Worm (Caenorhabditis elegans) whole organism, late embryonic: ENCODE results near the gene ins-19.

Experiments used
- F13H6.1 ChIP-seq: sonication (generic microtip); optimal IDR thresholded peaks from 2 replicates; lab custom pipeline; 2016; ENCODE audit warnings: missing genetic modification characterization, missing compliant biosample characterization
- K02D7.2 ChIP-seq: sonication (generic microtip); optimal IDR thresholded peaks from 2 replicates; lab custom pipeline; 2017; ENCODE audit warnings: mild to moderate bottlenecking, missing genetic modification characterization, missing compliant biosample characterization
- ama-1 ChIP-seq: fragments of 150-350 bp; optimal IDR thresholded peaks from 2 replicates; lab custom pipeline; 2014
- ceh-14 ChIP-seq: sonication (generic microtip); optimal IDR thresholded peaks from 2 replicates; lab custom pipeline; 2016; ENCODE audit warnings: missing genotype, missing genetic modification characterization, missing compliant biosample characterization
- ceh-2 ChIP-seq: sonication (generic microtip); optimal IDR thresholded peaks from 2 replicates; lab custom pipeline; 2016; ENCODE audit warnings: missing genotype, missing genetic modification characterization, missing compliant biosample characterization
- ceh-22 ChIP-seq: sonication (generic microtip); optimal IDR thresholded peaks from 2 replicates; lab custom pipeline; 2017; ENCODE audit warnings: missing biosample characterization, missing genetic modification characterization
- ceh-24 ChIP-seq: sonication (generic microtip); optimal IDR thresholded peaks from 2 replicates; lab custom pipeline; 2016; ENCODE audit warnings: mild to moderate bottlenecking, missing genetic modification characterization, missing compliant biosample characterization
- ceh-30 ChIP-seq: fragments of 150-350 bp; optimal IDR thresholded peaks from 2 replicates; lab custom pipeline; 2014; ENCODE audit warnings: missing biosample characterization, missing genetic modification characterization
- ceh-34 ChIP-seq: sonication (generic microtip); optimal IDR thresholded peaks from 2 replicates; lab custom pipeline; 2016; ENCODE audit warnings: mild to moderate bottlenecking, missing genetic modification characterization, missing compliant biosample characterization
- ceh-45 ChIP-seq: fragments of 200-800 bp; sonication (Bioruptor generic); IDR thresholded peaks from 2 replicates; pipeline ENCODE4 v1.3.6; 2022; ENCODE audit warnings: missing genetic modification reagents, missing genetic modification characterization, missing compliant biosample characterization
- ceh-48 ChIP-seq: sonication (generic microtip); optimal IDR thresholded peaks from 2 replicates; lab custom pipeline; 2016; ENCODE audit warnings: missing genetic modification characterization, inconsistent platforms, missing compliant biosample characterization
- ceh-6 ChIP-seq: fragments of 200-800 bp; sonication (Bioruptor generic); optimal IDR thresholded peaks from 2 replicates; lab custom pipeline; 2018; ENCODE audit warnings: mild to moderate bottlenecking, missing genetic modification characterization, missing compliant biosample characterization
- ceh-9 ChIP-seq: sonication (generic microtip); optimal IDR thresholded peaks from 2 replicates; lab custom pipeline; 2016; ENCODE audit warnings: mild to moderate bottlenecking, missing genetic modification characterization, inconsistent platforms, missing compliant biosample characterization
- dmd-4 ChIP-seq: sonication (generic microtip); optimal IDR thresholded peaks from 2 replicates; lab custom pipeline; 2016; ENCODE audit warnings: borderline replicate concordance, missing genetic modification characterization, missing compliant biosample characterization
- ets-4 ChIP-seq: sonication (generic microtip); optimal IDR thresholded peaks from 2 replicates; lab custom pipeline; 2016; ENCODE audit warnings: missing genetic modification characterization, missing compliant biosample characterization
- eyg-1 ChIP-seq: sonication (generic microtip); optimal IDR thresholded peaks from 2 replicates; lab custom pipeline; 2016; ENCODE audit warnings: missing genotype, missing genetic modification characterization, missing compliant biosample characterization
- fax-1 ChIP-seq: sonication (generic microtip); optimal IDR thresholded peaks from 2 replicates; lab custom pipeline; 2016; ENCODE audit warnings: missing genotype, missing genetic modification characterization, missing compliant biosample characterization
- fkh-10 ChIP-seq: fragments of 150-350 bp; optimal IDR thresholded peaks from 2 replicates; lab custom pipeline; 2014; ENCODE audit warnings: missing biosample characterization, missing genetic modification reagents, missing genetic modification characterization
- fkh-6 ChIP-seq: sonication (generic microtip); optimal IDR thresholded peaks from 2 replicates; lab custom pipeline; 2016; ENCODE audit warnings: missing genetic modification characterization, missing compliant biosample characterization
- hlh-15 ChIP-seq: sonication (generic microtip); optimal IDR thresholded peaks from 2 replicates; lab custom pipeline; 2016; ENCODE audit warnings: missing genetic modification characterization, missing compliant biosample characterization
- hlh-30 ChIP-seq: sonication (generic microtip); optimal IDR thresholded peaks from 2 replicates; lab custom pipeline; 2017; ENCODE audit warnings: antibody characterized with exemption, missing genetic modification characterization, missing compliant biosample characterization; ENCODE audit not compliant: insufficient read depth
- hlh-6 ChIP-seq: sonication (generic microtip); optimal IDR thresholded peaks from 2 replicates; lab custom pipeline; 2016; ENCODE audit warnings: missing genotype, missing genetic modification characterization, missing compliant biosample characterization
- lim-6 ChIP-seq: sonication (generic microtip); optimal IDR thresholded peaks from 2 replicates; lab custom pipeline; 2016; ENCODE audit warnings: missing genetic modification characterization, missing compliant biosample characterization
- lin-11 ChIP-seq: fragments of 200-800 bp; sonication (Bioruptor generic); optimal IDR thresholded peaks from 2 replicates; lab custom pipeline; 2018; ENCODE audit warnings: mild to moderate bottlenecking, missing genetic modification characterization, missing compliant biosample characterization
- mec-3 ChIP-seq: sonication (generic microtip); optimal IDR thresholded peaks from 2 replicates; lab custom pipeline; 2016; ENCODE audit warnings: borderline replicate concordance, missing genetic modification characterization, missing compliant biosample characterization
- nfya-1 ChIP-seq: sonication (generic microtip); optimal IDR thresholded peaks from 2 replicates; lab custom pipeline; 2017; ENCODE audit warnings: missing genetic modification characterization, mild to moderate bottlenecking, missing compliant biosample characterization, antibody characterized with exemption, moderate library complexity
- nhr-11 ChIP-seq: fragments of 150-350 bp; optimal IDR thresholded peaks from 2 replicates; lab custom pipeline; 2014; ENCODE audit warnings: missing biosample characterization, missing genetic modification characterization
- pat-9 ChIP-seq: fragments of 200-800 bp; sonication (Bioruptor generic); optimal IDR thresholded peaks from 2 replicates; lab custom pipeline; 2018; ENCODE audit warnings: mild to moderate bottlenecking, missing genetic modification characterization, moderate library complexity, missing compliant biosample characterization
- pax-1 ChIP-seq: fragments of 150-350 bp; optimal IDR thresholded peaks from 2 replicates; lab custom pipeline; 2014; ENCODE audit warnings: missing biosample characterization, missing genetic modification characterization
- pha-2 ChIP-seq: sonication (generic microtip); optimal IDR thresholded peaks from 2 replicates; lab custom pipeline; 2017; ENCODE audit warnings: mild to moderate bottlenecking, missing genetic modification characterization, missing compliant biosample characterization
- pha-4 ChIP-seq: fragments of 150-350 bp; optimal IDR thresholded peaks from 2 replicates; lab custom pipeline; 2018; ENCODE audit warnings: missing biosample characterization, missing genetic modification reagents, missing genetic modification characterization
- pqm-1 ChIP-seq: sonication (generic microtip); optimal IDR thresholded peaks from 2 replicates; lab custom pipeline; 2016; ENCODE audit warnings: missing genetic modification characterization, missing compliant biosample characterization
- ref-2 ChIP-seq: sonication (generic microtip); optimal IDR thresholded peaks from 2 replicates; lab custom pipeline; 2016; ENCODE audit warnings: missing genetic modification characterization, missing compliant biosample characterization
- rnt-1 ChIP-seq: sonication (generic microtip); optimal IDR thresholded peaks from 2 replicates; lab custom pipeline; 2016; ENCODE audit warnings: missing genetic modification characterization, missing compliant biosample characterization
- sdc-2 ChIP-seq: sonication (generic microtip); optimal IDR thresholded peaks from 2 replicates; lab custom pipeline; 2016; ENCODE audit warnings: missing genotype, missing genetic modification characterization, missing compliant biosample characterization
- sox-2 ChIP-seq: fragments of 200-800 bp; sonication (Bioruptor generic); IDR thresholded peaks from 2 replicates; pipeline ENCODE4 v1.3.6; 2022; ENCODE audit warnings: missing genetic modification reagents, missing genetic modification characterization, missing compliant biosample characterization
- tbx-2 ChIP-seq: sonication (generic microtip); optimal IDR thresholded peaks from 2 replicates; lab custom pipeline; 2016; ENCODE audit warnings: missing genetic modification characterization, missing compliant biosample characterization
- tbx-7 ChIP-seq: sonication (generic microtip); optimal IDR thresholded peaks from 2 replicates; lab custom pipeline; 2016; ENCODE audit warnings: missing genotype, missing genetic modification characterization, missing compliant biosample characterization
- unc-3 ChIP-seq, 2 experiments: fragments of 200-800 bp in 1 of 2; sonication (Bioruptor generic) in 1 of 2; sonication (generic microtip) in 1 of 2; conservative IDR thresholded peaks in 1 of 2; optimal IDR thresholded peaks in 1 of 2; 2 replicates each; pipeline versions ENCODE4 v1.3.6 to Lab custom; 2016 to 2022; ENCODE audit warnings: missing compliant biosample characterization in 2 of 2, missing genetic modification characterization in 2 of 2, missing genetic modification reagents in 1 of 2
- unc-42 ChIP-seq: sonication (generic microtip); optimal IDR thresholded peaks from 2 replicates; lab custom pipeline; 2016; ENCODE audit warnings: missing genotype, missing genetic modification characterization, missing compliant biosample characterization
- unc-55 ChIP-seq: sonication (generic microtip); optimal IDR thresholded peaks from 2 replicates; lab custom pipeline; 2017; ENCODE audit warnings: missing biosample characterization, missing genetic modification reagents, missing genetic modification characterization
- unc-86 ChIP-seq: sonication (generic microtip); optimal IDR thresholded peaks from 2 replicates; lab custom pipeline; 2016; ENCODE audit warnings: missing genetic modification characterization, missing compliant biosample characterization

The ins-19 gene

DNA sequence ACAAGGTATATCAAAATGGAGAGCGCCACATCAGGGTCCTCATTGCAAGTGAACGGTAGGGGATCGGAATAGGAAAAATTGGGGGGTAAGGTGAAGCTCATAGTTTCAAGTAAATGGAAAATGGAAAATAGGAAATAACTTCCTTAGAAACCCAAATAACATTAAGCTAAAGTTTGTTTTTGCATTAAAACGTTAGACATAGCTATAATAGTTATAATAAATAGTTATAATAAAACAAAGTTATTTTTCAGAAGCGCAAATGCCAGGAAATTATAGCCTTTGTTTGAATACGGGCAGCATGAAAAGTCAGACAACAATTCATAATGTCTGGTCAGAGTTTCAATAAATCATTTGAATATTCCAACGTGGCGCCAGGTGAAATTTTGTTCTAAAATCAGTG is 25.7 kb downstream of the ins-19 start, which contains the start of gene srg-24:
Gene srg-24 (minus strand): TSS at position 101 of the 400 bp plus-strand sequence.
- TF ChIP-seq lim-6 (tag; lab: Kevin White, UChicago) (no peak), tbx-2 (no peak), fkh-6 (no peak), ceh-14 (tag; lab: Kevin White, UChicago) (no peak), pqm-1 (tag; lab: Kevin White, UChicago) (no peak), ceh-34 (tag; lab: Kevin White, UChicago) (no peak), ceh-9 (tag; lab: Kevin White, UChicago) (no peak), ceh-22 (tag; lab: Kevin White, UChicago) (no peak), tbx-7 (tag; lab: Kevin White, UChicago) (no peak), ama-1 (lab: Kevin White, UChicago) (no peak)
- TF ChIP-seq, all 69 proteins: peak for 0

DNA sequence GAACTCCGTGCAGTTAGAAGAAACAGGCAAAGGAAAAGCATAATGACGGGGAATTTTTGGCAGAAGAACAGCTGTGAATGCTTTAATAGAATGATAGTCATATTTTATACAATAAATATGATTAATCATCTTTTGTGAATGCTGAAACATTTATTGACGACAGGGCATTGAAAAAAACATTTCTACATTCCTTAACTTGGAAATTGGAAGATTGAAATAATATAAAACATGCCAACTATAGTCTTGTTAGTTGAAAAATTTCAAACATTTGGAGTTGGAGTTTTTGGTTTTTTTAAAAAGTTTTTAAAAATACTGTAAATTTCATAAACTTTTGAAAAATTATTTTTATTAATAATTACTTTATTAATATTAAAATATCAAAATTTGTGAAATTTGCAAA is 29.4 kb downstream of the ins-19 start, which contains the start of gene Y25C1A.14:
Gene Y25C1A.14 (minus strand): TSS at position 101 of the 400 bp plus-strand sequence.
- TF ChIP-seq fkh-10 (GFP tag; lab: Kevin White, UChicago): no peak
- TF ChIP-seq unc-55 (GFP tag; lab: Kevin White, UChicago): no peak
- TF ChIP-seq pha-4 (tag; lab: Kevin White, UChicago): no peak
- TF ChIP-seq ceh-24: no peak
- no peak for TF ChIP-seq pax-1 (tag; lab: Kevin White, UChicago)
- TF ChIP-seq, all 69 proteins: peak for 0

DNA sequence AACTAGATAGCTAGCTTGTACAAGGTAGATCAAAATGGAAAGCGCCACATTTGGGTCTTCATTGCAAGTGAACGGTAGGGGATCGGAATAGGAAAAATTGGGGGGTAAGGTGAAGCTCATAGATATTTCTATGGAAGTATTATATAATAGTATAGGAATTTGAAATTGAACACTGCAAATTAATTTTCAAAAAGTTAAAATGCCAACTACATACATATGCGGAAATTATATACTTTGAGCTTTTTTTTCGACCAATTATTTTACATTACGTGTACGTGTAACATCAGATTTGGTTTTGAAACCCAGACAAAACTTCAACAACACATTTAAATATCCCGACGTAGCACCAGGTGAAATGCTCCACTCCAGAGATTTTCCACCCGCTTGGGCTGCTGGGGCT is 30.2 kb downstream of the ins-19 start, which contains the start of gene srg-23:
Gene srg-23 (minus strand): TSS at position 101 of the 400 bp plus-strand sequence.
- TF ChIP-seq pha-4 (tag; lab: Kevin White, UChicago) (no peak), ama-1 (lab: Kevin White, UChicago) (no peak), pat-9 (tag; lab: Kevin White, UChicago) (no peak), mec-3 (no peak), nfya-1 (no peak), pha-2 (tag; lab: Kevin White, UChicago) (no peak), K02D7.2 (tag; lab: Kevin White, UChicago) (no peak), fax-1 (tag; lab: Kevin White, UChicago) (no peak), unc-42 (tag; lab: Kevin White, UChicago) (no peak), ceh-45 (no peak), ceh-2 (tag; lab: Kevin White, UChicago) (no peak), ref-2 (tag; lab: Kevin White, UChicago) (no peak), unc-3 (GFP tag; conservative IDR thresholded peaks at IDR 0.05; lab: Robert Waterston, UW) (no peak), unc-3 (tag; optimal IDR thresholded peaks at IDR 0.05; lab: Kevin White, UChicago) (no peak), unc-55 (GFP tag; lab: Kevin White, UChicago) (no peak), dmd-4 (tag; lab: Kevin White, UChicago) (no peak), sox-2 (no peak), pax-1 (tag; lab: Kevin White, UChicago) (no peak), hlh-30 (no peak), ceh-48 (tag; lab: Kevin White, UChicago) (no peak)

DNA sequence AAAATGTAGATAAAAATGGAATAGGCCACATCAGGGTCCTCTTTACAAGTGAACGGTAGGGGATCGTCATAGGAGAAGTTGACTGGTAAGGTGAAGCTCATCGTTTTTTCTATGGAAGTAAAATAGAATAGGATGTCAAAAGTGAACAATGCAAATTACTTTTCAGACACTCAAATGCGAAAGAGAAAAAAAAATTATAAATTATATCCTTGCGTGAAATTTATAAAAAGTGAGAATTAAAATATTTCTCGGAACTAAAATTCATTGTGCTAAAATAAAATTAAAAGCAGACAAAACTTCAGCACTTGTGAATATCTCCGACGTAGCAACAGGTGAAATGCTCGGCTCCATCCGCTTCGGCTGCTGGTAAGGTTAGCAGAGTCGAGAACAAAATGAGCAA is 32.9 kb downstream of the ins-19 start, which contains the start of gene srg-22:
Gene srg-22 (minus strand): TSS at position 101 of the 400 bp plus-strand sequence.
- TF ChIP-seq hlh-6 (tag; lab: Kevin White, UChicago): no peak
- no peak for TF ChIP-seq pha-2 (tag; lab: Kevin White, UChicago)

DNA sequence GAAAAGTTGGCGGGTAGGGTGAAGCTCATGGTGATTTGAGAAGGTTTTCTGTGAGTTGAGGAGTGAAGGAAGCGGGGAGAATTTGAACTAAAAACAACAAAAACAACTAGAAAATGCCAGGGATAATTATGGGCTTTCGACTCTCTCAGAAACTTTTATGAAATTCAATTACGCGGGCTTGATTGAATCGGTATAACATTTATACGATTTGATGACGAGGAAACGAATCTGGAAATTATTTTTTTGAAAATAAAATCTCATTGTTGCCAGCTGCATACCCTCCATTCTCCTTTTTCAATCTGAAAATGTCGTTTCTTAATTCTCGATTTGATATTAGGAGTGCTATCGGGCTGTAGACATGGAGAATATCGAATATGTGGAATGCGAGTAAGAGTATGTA is 35.0 kb downstream of the ins-19 start, which contains the start of gene srg-21:
Gene srg-21 (minus strand): TSS at position 101 of the 400 bp plus-strand sequence.
- TF ChIP-seq unc-86 (tag; lab: Kevin White, UChicago) (no peak), ceh-6 (GFP tag; lab: Kevin White, UChicago) (no peak), pqm-1 (tag; lab: Kevin White, UChicago) (no peak), ceh-30 (no peak), hlh-15 (tag; lab: Kevin White, UChicago) (no peak), lin-11 (tag; lab: Kevin White, UChicago) (no peak), ceh-2 (tag; lab: Kevin White, UChicago) (no peak), rnt-1 (tag; lab: Kevin White, UChicago) (no peak), sdc-2 (tag; lab: Kevin White, UChicago) (no peak), F13H6.1 (tag; lab: Kevin White, UChicago) (no peak), eyg-1 (tag; lab: Kevin White, UChicago) (no peak), nhr-11 (tag; lab: Kevin White, UChicago) (no peak), ets-4 (tag; lab: Kevin White, UChicago) (no peak), unc-42 (tag; lab: Kevin White, UChicago) (no peak), unc-55 (GFP tag; lab: Kevin White, UChicago) (no peak)
